Worm (Caenorhabditis elegans) whole organism, mixed stage, embryonic: ENCODE results near the gene C55B6.4.

Experiments
- blmp-1 ChIP-seq: fragments of 150-350 bp; optimal IDR thresholded peaks from 2 replicates; lab custom pipeline; 2014; ENCODE audit warnings: missing biosample characterization, missing genetic modification characterization
- lsy-2 ChIP-seq: fragments of 150-350 bp; optimal IDR thresholded peaks from 2 replicates; lab custom pipeline; 2014; ENCODE audit warnings: missing biosample characterization, missing genetic modification characterization
- unc-62 ChIP-seq: fragments of 150-350 bp; optimal IDR thresholded peaks from 2 replicates; lab custom pipeline; 2014; ENCODE audit warnings: missing biosample characterization, missing genetic modification reagents, missing genetic modification characterization

- TF ChIP-seq unc-62 (GFP tag; lab: Kevin White, UChicago) (peak; percentile 50), blmp-1 (tag; lab: Kevin White, UChicago) (no peak), lsy-2 (tag; lab: Kevin White, UChicago) (no peak)
Measured at ce11 chrX:7236717-7237116, 49.2 kb upstream of the C55B6.4 start.
